Fruit fly (Drosophila melanogaster) whole organism, prepupa: ENCODE results near the gene Hyls1.

ENCODE experiments used
- CG10669 ChIP-seq: fragments of 200-800 bp; sonication (Bioruptor generic); optimal IDR thresholded peaks from 3 replicates; lab custom pipeline; 2018; ENCODE audit warnings: missing biosample characterization, mild to moderate bottlenecking, missing genetic modification characterization, moderate library complexity
- CG11294 ChIP-seq: fragments of 200-800 bp; sonication (Bioruptor generic); IDR thresholded peaks from 2 replicates; pipeline ENCODE4 v1.3.6; 2022; ENCODE audit warnings: missing biosample characterization, missing genetic modification characterization
- CG11762 ChIP-seq: fragments of 200-800 bp; sonication (Bioruptor generic); optimal IDR thresholded peaks from 3 replicates; lab custom pipeline; 2016; ENCODE audit warnings: missing biosample characterization, missing genetic modification characterization; ENCODE audit not compliant: insufficient read depth
- CG11902 ChIP-seq: fragments of 200-800 bp; sonication (Bioruptor generic); optimal IDR thresholded peaks from 3 replicates; lab custom pipeline; 2016; ENCODE audit warnings: missing biosample characterization, missing genetic modification characterization
- CG1621 ChIP-seq: fragments of 200-800 bp; sonication (Bioruptor generic); optimal IDR thresholded peaks from 3 replicates; lab custom pipeline; 2018; ENCODE audit warnings: missing biosample characterization, mild to moderate bottlenecking, missing genetic modification characterization
- CG16779 ChIP-seq: fragments of 200-800 bp; sonication (Bioruptor generic); optimal IDR thresholded peaks from 3 replicates; lab custom pipeline; 2017; ENCODE audit warnings: missing biosample characterization, mild to moderate bottlenecking, missing genetic modification characterization
- CG3032 ChIP-seq: fragments of 200-800 bp; optimal IDR thresholded peaks from 2 replicates; lab custom pipeline; 2019; ENCODE audit warnings: missing biosample characterization, mild to moderate bottlenecking, missing genetic modification characterization, moderate library complexity
- CG34406 ChIP-seq: fragments of 200-800 bp; sonication (Bioruptor generic); optimal IDR thresholded peaks from 3 replicates; lab custom pipeline; 2016; ENCODE audit warnings: missing biosample characterization, missing genetic modification characterization
- CG6163 ChIP-seq: fragments of 200-800 bp; sonication (Bioruptor generic); IDR thresholded peaks from 3 replicates; pipeline ENCODE4 v1.3.6; 2022; ENCODE audit warnings: missing biosample characterization, missing genetic modification characterization
- CG7368 ChIP-seq: fragments of 200-800 bp; sonication (Bioruptor generic); optimal IDR thresholded peaks from 3 replicates; lab custom pipeline; 2016; ENCODE audit warnings: missing biosample characterization, missing genetic modification characterization
- CG8119 ChIP-seq: fragments of 200-800 bp; sonication (Bioruptor generic); IDR thresholded peaks from 3 replicates; pipeline ENCODE4 v1.3.6; 2022; ENCODE audit warnings: missing biosample characterization, missing genetic modification characterization
- CG8319 ChIP-seq: fragments of 200-800 bp; sonication (Bioruptor generic); optimal IDR thresholded peaks from 3 replicates; lab custom pipeline; 2016; ENCODE audit warnings: missing biosample characterization, missing genetic modification characterization
- Eip75B ChIP-seq: fragments of 200-800 bp; sonication (Bioruptor generic); optimal IDR thresholded peaks from 3 replicates; lab custom pipeline; 2016; ENCODE audit warnings: missing biosample characterization, missing genetic modification characterization
- Eip93F ChIP-seq: fragments of 200-800 bp; sonication (Bioruptor generic); optimal IDR thresholded peaks from 2 replicates; lab custom pipeline; 2016; ENCODE audit warnings: missing biosample characterization, mild to moderate bottlenecking, missing genetic modification characterization
- Ets21C ChIP-seq: fragments of 200-800 bp; sonication (Bioruptor generic); optimal IDR thresholded peaks from 3 replicates; lab custom pipeline; 2016; ENCODE audit warnings: missing biosample characterization, missing genetic modification characterization
- Hr38 ChIP-seq: sonication (Bioruptor generic); optimal IDR thresholded peaks from 2 replicates; lab custom pipeline; 2016; ENCODE audit warnings: missing biosample characterization, missing genetic modification characterization
- Hr39 ChIP-seq: fragments of 200-800 bp; sonication (Bioruptor generic); optimal IDR thresholded peaks from 2 replicates; lab custom pipeline; 2016; ENCODE audit warnings: missing biosample characterization, missing genetic modification characterization
- Hr4 ChIP-seq: fragments of 200-800 bp; sonication (Bioruptor generic); optimal IDR thresholded peaks from 3 replicates; lab custom pipeline; 2016; ENCODE audit warnings: missing biosample characterization, missing genetic modification characterization
- Lpt ChIP-seq: fragments of 200-800 bp; sonication (Bioruptor generic); optimal IDR thresholded peaks from 3 replicates; lab custom pipeline; 2016; ENCODE audit warnings: missing biosample characterization, missing genetic modification characterization
- Met ChIP-seq: fragments of 200-800 bp; sonication (Bioruptor generic); optimal IDR thresholded peaks from 3 replicates; lab custom pipeline; 2016; ENCODE audit warnings: missing biosample characterization, missing genetic modification characterization
- OdsH ChIP-seq: fragments of 200-800 bp; sonication (Bioruptor generic); optimal IDR thresholded peaks from 3 replicates; lab custom pipeline; 2016; ENCODE audit warnings: missing biosample characterization, missing genetic modification characterization
- Sox102F ChIP-seq: fragments of 200-800 bp; sonication (Bioruptor generic); optimal IDR thresholded peaks from 2 replicates; lab custom pipeline; 2016; ENCODE audit warnings: missing biosample characterization, mild to moderate bottlenecking, missing genetic modification characterization
- Sox14 ChIP-seq: fragments of 200-800 bp; sonication (Bioruptor generic); optimal IDR thresholded peaks from 3 replicates; lab custom pipeline; 2016; ENCODE audit warnings: missing biosample characterization, missing genetic modification characterization
- Sox15 ChIP-seq: fragments of 200-800 bp; sonication (Bioruptor generic); optimal IDR thresholded peaks from 3 replicates; lab custom pipeline; 2016; ENCODE audit warnings: missing biosample characterization, missing genetic modification characterization
- eg ChIP-seq: fragments of 200-800 bp; sonication (Bioruptor generic); IDR thresholded peaks from 3 replicates; pipeline ENCODE4 v1.3.6; 2022; ENCODE audit warnings: missing biosample characterization, missing genetic modification characterization
- fkh ChIP-seq: fragments of 200-800 bp; sonication (Bioruptor generic); optimal IDR thresholded peaks from 3 replicates; lab custom pipeline; 2017; ENCODE audit warnings: missing biosample characterization, mild to moderate bottlenecking, missing genetic modification characterization, moderate library complexity
- net ChIP-seq: fragments of 200-800 bp; sonication (Bioruptor generic); optimal IDR thresholded peaks from 3 replicates; lab custom pipeline; 2016; ENCODE audit warnings: missing biosample characterization, missing genetic modification characterization
- spab ChIP-seq: fragments of 200-800 bp; sonication (Bioruptor generic); optimal IDR thresholded peaks from 2 replicates; lab custom pipeline; 2017; ENCODE audit warnings: missing biosample characterization, mild to moderate bottlenecking, missing genetic modification characterization, missing genetic modification reagents
- ss ChIP-seq, 2 experiments: fragments of 200-800 bp; sonication (Bioruptor generic); optimal IDR thresholded peaks; 2 replicates in 1 of 2; 3 replicates in 1 of 2; lab custom pipeline; 2017 to 2018; ENCODE audit warnings: mild to moderate bottlenecking in 2 of 2, missing biosample characterization in 2 of 2, missing genetic modification characterization in 2 of 2, moderate library complexity in 1 of 2
- svp ChIP-seq: fragments of 200-800 bp; sonication (Bioruptor generic); peaks from one replicate; lab custom pipeline; 2016; ENCODE audit warnings: missing biosample characterization, missing genetic modification characterization
- topi ChIP-seq: fragments of 200-800 bp; sonication (Bioruptor generic); optimal IDR thresholded peaks from 3 replicates; lab custom pipeline; 2016; ENCODE audit warnings: missing biosample characterization, missing genetic modification characterization
- vri ChIP-seq: fragments of 200-800 bp; sonication (Bioruptor generic); optimal IDR thresholded peaks from 3 replicates; lab custom pipeline; 2016; ENCODE audit warnings: missing biosample characterization, mild to moderate bottlenecking, missing genetic modification characterization

Gene Hyls1

DNA sequence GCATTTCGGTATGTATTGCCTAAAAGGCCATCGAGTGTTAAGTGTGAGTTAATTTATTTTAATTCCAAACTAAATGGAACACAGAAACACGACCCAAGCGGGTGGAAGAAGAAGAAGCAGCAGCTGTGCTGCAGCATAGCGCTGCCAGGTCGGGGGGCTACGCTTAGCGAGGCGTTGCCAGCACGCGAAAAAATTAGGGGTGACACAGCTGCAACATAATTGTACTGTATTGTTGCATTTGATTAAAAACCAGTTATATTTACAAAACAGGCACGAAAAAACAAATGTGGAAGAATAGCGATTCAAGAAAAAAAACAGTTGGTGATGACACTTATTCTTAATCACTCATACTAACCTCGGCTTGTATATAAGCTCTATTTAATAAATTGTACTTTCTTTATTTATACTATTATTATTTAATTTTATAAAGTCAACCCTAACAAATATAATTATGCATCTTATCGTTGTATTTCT lies 2.2 kb downstream of the Hyls1 start (continued):
- TF ChIP-seq CG8119 (GFP tag; lab: Robert Waterston, UW): no peak; the same call in 1 of the 3 replicates
- TF ChIP-seq vri (GFP tag; lab: Kevin White, UChicago): peak; percentile 73

DNA sequence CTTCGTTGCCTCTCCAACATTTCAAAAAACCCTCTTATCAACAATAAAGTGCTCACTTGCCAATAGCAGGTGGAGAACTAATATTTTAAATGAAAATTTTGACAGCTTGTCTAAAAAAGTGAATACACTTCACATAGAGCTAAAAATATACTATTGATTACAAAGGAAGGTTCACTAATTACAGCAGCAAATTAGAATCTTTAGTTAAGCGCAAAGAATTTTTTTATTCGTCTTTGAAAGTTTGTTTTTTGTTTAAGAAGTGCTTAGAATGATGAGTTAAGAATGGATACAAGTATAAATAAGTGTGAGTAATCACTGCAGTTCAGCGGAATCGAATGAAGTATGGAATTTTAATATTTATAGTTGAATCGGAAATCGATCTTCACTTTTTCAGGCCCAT lies 10.2 kb downstream of the Hyls1 start, which contains the start of gene CG44405:
Gene CG44405 (minus strand): TSS at position 101 of the 400 bp plus-strand sequence.
- TF ChIP-seq Ets21C (GFP tag; lab: Kevin White, UChicago) (no peak), CG6163 (GFP tag; lab: Robert Waterston, UW) (no peak), net (GFP tag; lab: Kevin White, UChicago) (no peak), topi (no peak), fkh (no peak), spab (GFP tag; lab: Kevin White, UChicago) (no peak), CG7368 (GFP tag; lab: Kevin White, UChicago) (no peak), Sox102F (GFP tag; lab: Kevin White, UChicago) (no peak), Sox15 (GFP tag; lab: Kevin White, UChicago) (no peak), Met (no peak), CG11294 (GFP tag; lab: Robert Waterston, UW) (no peak), Lpt (GFP tag; lab: Kevin White, UChicago) (no peak), eg (GFP tag; lab: Robert Waterston, UW) (no peak), Hr4 (GFP tag; lab: Kevin White, UChicago) (no peak), Hr39 (no peak), CG11762 (GFP tag; lab: Kevin White, UChicago) (no peak), CG34406 (GFP tag; lab: Kevin White, UChicago) (no peak), CG11902 (GFP tag; lab: Kevin White, UChicago) (no peak), CG8319 (GFP tag; lab: Kevin White, UChicago) (no peak)

DNA sequence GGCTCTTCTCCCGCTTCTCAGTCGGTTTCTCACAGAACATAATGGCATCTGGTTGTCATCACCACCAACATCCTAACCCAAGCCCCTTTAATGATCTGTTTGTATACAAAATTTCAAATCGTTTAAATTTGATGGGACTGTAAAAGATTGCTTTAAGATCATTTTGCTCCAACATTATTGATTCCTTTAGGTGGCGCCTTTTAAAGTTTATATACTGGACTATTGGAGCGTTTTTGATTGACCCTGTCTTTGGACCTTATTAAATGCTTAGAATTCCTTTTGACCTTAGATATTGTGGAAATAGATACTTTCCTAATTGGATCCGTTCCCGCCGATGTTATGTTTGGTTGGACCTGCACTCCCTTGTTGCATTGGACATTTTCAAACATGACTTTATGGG lies 12.2 kb downstream of the Hyls1 start, which contains the start of gene CG42266:
Gene CG42266 (minus strand): TSS at position 101 of the 400 bp plus-strand sequence.
- TF ChIP-seq OdsH: no peak
- TF ChIP-seq Sox102F (GFP tag; lab: Kevin White, UChicago): no peak
- no peak for TF ChIP-seq Eip75B
- TF ChIP-seq Eip93F (GFP tag; lab: Kevin White, UChicago): no peak
- no peak for TF ChIP-seq Hr38 (GFP tag; lab: Kevin White, UChicago)
- TF ChIP-seq svp (GFP tag; lab: Kevin White, UChicago): no peak
- TF ChIP-seq CG1621 (tag; lab: Kevin White, UChicago): no peak
- no peak for TF ChIP-seq CG10669
- no peak for TF ChIP-seq spab (GFP tag; lab: Kevin White, UChicago)
- TF ChIP-seq fkh: no peak
- no peak for TF ChIP-seq net (GFP tag; lab: Kevin White, UChicago)
- TF ChIP-seq CG3032: no peak
- TF ChIP-seq vri (GFP tag; lab: Kevin White, UChicago): no peak
- TF ChIP-seq, all 60 proteins: peak for 0

- TF ChIP-seq Ets21C (GFP tag; lab: Kevin White, UChicago) (no peak), Sox14 (GFP tag; lab: Kevin White, UChicago) (no peak)
These were observed 14.6 kb downstream of the Hyls1 start, which contains the start of gene CG31817 for dm6 chr2L:16337785-16338184. TSS of gene CG31817 (minus strand) at chr2L:16337885.

DNA sequence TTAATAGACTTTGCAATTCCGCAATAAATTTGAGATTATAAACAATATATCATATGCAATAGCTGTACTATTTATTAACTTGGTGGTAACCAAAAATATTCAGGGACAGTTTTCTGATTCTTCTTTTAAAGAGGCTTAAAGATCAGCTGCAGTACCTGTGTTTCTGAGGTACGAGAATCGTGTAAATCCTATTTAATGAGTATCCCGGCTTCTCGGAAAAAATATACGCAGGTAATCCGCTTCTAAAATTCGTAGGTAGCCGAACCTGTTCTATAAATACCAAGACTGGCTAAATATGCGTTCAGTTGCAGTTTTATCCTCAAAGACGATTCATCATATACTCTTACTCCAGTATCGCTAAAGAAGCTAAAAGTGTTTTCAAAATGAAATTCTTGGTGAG lies 22.8 kb downstream of the Hyls1 start, which contains the start of gene CG4440:
Gene CG4440 (plus strand): TSS at position 301 of the 400 bp plus-strand sequence.
- TF ChIP-seq ss (GFP tag; optimal IDR thresholded peaks at IDR 0.05; lab: Kevin White, UChicago) (no peak), CG16779 (tag; lab: Kevin White, UChicago) (no peak)
